Fruit fly (Drosophila melanogaster) whole organism, embryonic: Measurements from ENCODE around the gene Rbp1-like.

Experiments used
- CG10959 ChIP-seq: fragments of 200-800 bp; sonication (Bioruptor generic); IDR thresholded peaks from 2 replicates; pipeline ENCODE4 v1.3.6; 2022; ENCODE audit warnings: missing biosample characterization, missing genetic modification characterization
- CG11093 ChIP-seq: fragments of 200-800 bp; sonication (Bioruptor generic); IDR thresholded peaks from 3 replicates; pipeline ENCODE4 v1.3.6; 2022; ENCODE audit warnings: missing biosample characterization, missing genetic modification characterization
- CG11695 ChIP-seq: fragments of 200-800 bp; sonication (Bioruptor generic); IDR thresholded peaks from 3 replicates; pipeline ENCODE4 v1.3.6; 2022; ENCODE audit warnings: missing biosample characterization, missing genetic modification characterization
- CG12236 ChIP-seq: fragments of 200-800 bp; sonication (Bioruptor generic); optimal IDR thresholded peaks from 2 replicates; lab custom pipeline; 2016; ENCODE audit warnings: missing biosample characterization, missing genetic modification characterization
- CG13123 ChIP-seq: fragments of 200-800 bp; sonication (Bioruptor generic); optimal IDR thresholded peaks from 2 replicates; lab custom pipeline; 2016; ENCODE audit warnings: missing biosample characterization, missing genetic modification characterization
- CG15011 ChIP-seq: fragments of 200-800 bp; sonication (Bioruptor generic); optimal IDR thresholded peaks from 3 replicates; lab custom pipeline; 2018; ENCODE audit warnings: missing biosample characterization, mild to moderate bottlenecking, missing genetic modification characterization
- CG15514 ChIP-seq: fragments of 200-800 bp; sonication (Bioruptor generic); optimal IDR thresholded peaks from 3 replicates; lab custom pipeline; 2017; ENCODE audit warnings: missing biosample characterization, missing genetic modification characterization, mild to moderate bottlenecking, moderate library complexity, missing genetic modification reagents
- CG16779 ChIP-seq: fragments of 200-800 bp; sonication (Bioruptor generic); IDR thresholded peaks from 2 replicates; pipeline ENCODE4 v1.3.6; 2022; ENCODE audit warnings: missing biosample characterization, missing genetic modification characterization
- CG18599 ChIP-seq: fragments of 200-800 bp; sonication (Bioruptor generic); optimal IDR thresholded peaks from 3 replicates; lab custom pipeline; 2017; ENCODE audit warnings: missing biosample characterization, missing genetic modification characterization, mild to moderate bottlenecking, moderate library complexity, missing genetic modification reagents
- CG30403 ChIP-seq: fragments of 200-800 bp; sonication (Bioruptor generic); optimal IDR thresholded peaks from 3 replicates; lab custom pipeline; 2016; ENCODE audit warnings: missing biosample characterization, missing genetic modification characterization
- CG3726 ChIP-seq: fragments of 200-800 bp; sonication (Bioruptor generic); IDR thresholded peaks from 3 replicates; pipeline ENCODE4, ENCODE4 v1.3.6; 2022; ENCODE audit warnings: missing biosample characterization, missing genetic modification characterization
- CG3847 ChIP-seq: fragments of 200-800 bp; sonication (Bioruptor generic); IDR thresholded peaks from 2 replicates; pipeline ENCODE4 v1.3.6; 2022; ENCODE audit warnings: missing biosample characterization, missing genetic modification characterization
- CG4282 ChIP-seq: fragments of 200-800 bp; sonication (Bioruptor generic); optimal IDR thresholded peaks from 2 replicates; lab custom pipeline; 2016; ENCODE audit warnings: missing biosample characterization, missing genetic modification characterization
- CG43689 ChIP-seq: fragments of 200-800 bp; sonication (Bioruptor generic); IDR thresholded peaks from 2 replicates; pipeline ENCODE4 v1.3.6; 2022; ENCODE audit warnings: missing biosample characterization, missing genetic modification characterization
- CG5953 ChIP-seq: fragments of 200-800 bp; sonication (Bioruptor generic); IDR thresholded peaks from 2 replicates; pipeline ENCODE4 v1.3.6; 2022; ENCODE audit warnings: missing biosample characterization, missing genetic modification characterization
- CG7745 ChIP-seq: fragments of 200-800 bp; sonication (Bioruptor generic); optimal IDR thresholded peaks from 2 replicates; lab custom pipeline; 2018; ENCODE audit warnings: missing biosample characterization, mild to moderate bottlenecking, missing genetic modification characterization, moderate library complexity
- CG8290 ChIP-seq, 3 experiments: fragments of 200-800 bp; sonication (Bioruptor generic); optimal IDR thresholded peaks; 2 replicates each; lab custom pipeline; 2016 to 2019; ENCODE audit warnings: missing biosample characterization in 3 of 3, missing genetic modification characterization in 3 of 3, mild to moderate bottlenecking in 2 of 3, moderate library complexity in 1 of 3
- CG8765 ChIP-seq: fragments of 200-800 bp; sonication (Bioruptor generic); IDR thresholded peaks from 2 replicates; pipeline ENCODE4 v1.3.6; 2022; ENCODE audit warnings: missing biosample characterization, missing genetic modification characterization
- HHEX ChIP-seq: fragments of 200-800 bp; sonication (Bioruptor generic); optimal IDR thresholded peaks from 3 replicates; lab custom pipeline; 2017; ENCODE audit warnings: missing biosample characterization, mild to moderate bottlenecking, missing genetic modification characterization, missing genetic modification reagents
- HLHmδ ChIP-seq: fragments of 200-800 bp; sonication (Bioruptor generic); optimal IDR thresholded peaks from 2 replicates; lab custom pipeline; 2018; ENCODE audit warnings: missing biosample characterization, mild to moderate bottlenecking, missing genetic modification characterization, moderate library complexity
- Hand ChIP-seq: fragments of 200-800 bp; sonication (Bioruptor generic); optimal IDR thresholded peaks from 2 replicates; lab custom pipeline; 2017; ENCODE audit warnings: mild to moderate bottlenecking, missing biosample characterization, missing genetic modification reagents, missing genetic modification characterization
- Hmx ChIP-seq: fragments of 200-800 bp; sonication (Bioruptor generic); optimal IDR thresholded peaks from 2 replicates; lab custom pipeline; 2016; ENCODE audit warnings: missing biosample characterization, missing genetic modification characterization
- Hr51 ChIP-seq, 2 experiments: fragments of 200-800 bp; sonication (Bioruptor generic); optimal IDR thresholded peaks; 2 replicates in 1 of 2; 3 replicates in 1 of 2; lab custom pipeline; 2016 to 2018; ENCODE audit warnings: missing biosample characterization in 2 of 2, missing genetic modification characterization in 2 of 2, mild to moderate bottlenecking in 1 of 2, moderate library complexity in 1 of 2
- Pdp1 ChIP-seq, 2 experiments: fragments of 200-800 bp; sonication (Bioruptor generic); optimal IDR thresholded peaks; 3 replicates each; lab custom pipeline; 2016; ENCODE audit warnings: missing biosample characterization in 2 of 2, missing genetic modification characterization in 2 of 2, mild to moderate bottlenecking in 1 of 2, moderate library complexity in 1 of 2
- Side ChIP-seq: fragments of 200-800 bp; sonication (Bioruptor generic); optimal IDR thresholded peaks from 2 replicates; lab custom pipeline; 2016; ENCODE audit warnings: missing biosample characterization, missing genetic modification characterization
- Sox102F ChIP-seq: fragments of 200-800 bp; sonication (Bioruptor generic); optimal IDR thresholded peaks from 2 replicates; lab custom pipeline; 2018; ENCODE audit warnings: missing biosample characterization, mild to moderate bottlenecking, missing genetic modification characterization, moderate library complexity
- Tbp ChIP-seq: fragments of >200 bp; optimal IDR thresholded peaks from 2 replicates; lab custom pipeline; 2018; ENCODE audit warnings: missing biosample characterization, missing genetic modification characterization
- ash1 ChIP-seq: fragments of 200-800 bp; sonication (Bioruptor generic); optimal IDR thresholded peaks from 2 replicates; lab custom pipeline; 2018; ENCODE audit warnings: missing biosample characterization, mild to moderate bottlenecking, missing genetic modification characterization
- bcd ChIP-seq: fragments of 200-800 bp; sonication (Bioruptor generic); optimal IDR thresholded peaks from 2 replicates; lab custom pipeline; 2017; ENCODE audit warnings: missing biosample characterization, mild to moderate bottlenecking, missing genetic modification characterization
- bsh ChIP-seq, 2 experiments: fragments of 200-800 bp; sonication (Bioruptor generic); optimal IDR thresholded peaks; 2 replicates each; lab custom pipeline; 2017 to 2018; ENCODE audit warnings: mild to moderate bottlenecking in 2 of 2, missing biosample characterization in 2 of 2, missing genetic modification characterization in 2 of 2, moderate library complexity in 1 of 2
- chif ChIP-seq, 2 experiments: fragments of 200-800 bp; sonication (Bioruptor generic); optimal IDR thresholded peaks; 3 replicates each; lab custom pipeline; 2016; ENCODE audit warnings: missing biosample characterization in 2 of 2, missing genetic modification characterization in 2 of 2
- en ChIP-seq: fragments of 200-800 bp; sonication (Bioruptor generic); optimal IDR thresholded peaks from 2 replicates; lab custom pipeline; 2016; ENCODE audit warnings: missing biosample characterization, missing genetic modification characterization
- esg ChIP-seq: fragments of 200-800 bp; sonication (Bioruptor generic); conservative IDR thresholded peaks from 2 replicates; pipeline ENCODE4 v1.3.6; 2022; ENCODE audit warnings: missing biosample characterization, missing genetic modification characterization
- hbn ChIP-seq: fragments of 200-800 bp; sonication (Bioruptor generic); IDR thresholded peaks from 2 replicates; pipeline ENCODE4 v1.3.6; 2022; ENCODE audit warnings: missing biosample characterization, missing genetic modification characterization; ENCODE audit not compliant: partially characterized antibody
- inv ChIP-seq: fragments of 200-800 bp; sonication (Bioruptor generic); IDR thresholded peaks from 2 replicates; pipeline ENCODE4 v1.3.6; 2022; ENCODE audit warnings: missing biosample characterization, missing genetic modification characterization; ENCODE audit not compliant: partially characterized antibody
- knrl ChIP-seq: fragments of 200-800 bp; sonication (Bioruptor generic); IDR thresholded peaks from 3 replicates; pipeline ENCODE4 v1.3.6; 2022; ENCODE audit warnings: missing biosample characterization, missing genetic modification characterization; ENCODE audit not compliant: partially characterized antibody
- pb ChIP-seq: fragments of 200-800 bp; sonication (Bioruptor generic); optimal IDR thresholded peaks from 3 replicates; lab custom pipeline; 2016; ENCODE audit warnings: missing biosample characterization, missing genetic modification characterization
- psq ChIP-seq: fragments of 200-800 bp; sonication (Bioruptor generic); optimal IDR thresholded peaks from 2 replicates; lab custom pipeline; 2017; ENCODE audit warnings: missing biosample characterization, missing genetic modification characterization
- ranshi ChIP-seq: fragments of 200-800 bp; sonication (Bioruptor generic); IDR thresholded peaks from 2 replicates; pipeline ENCODE4 v1.3.6; 2022; ENCODE audit warnings: missing biosample characterization, missing genetic modification characterization
- row ChIP-seq: fragments of 200-800 bp; sonication (Bioruptor generic); IDR thresholded peaks from 3 replicates; pipeline ENCODE4 v1.3.6; 2022; ENCODE audit warnings: missing biosample characterization, missing genetic modification characterization
- run ChIP-seq: fragments of 200-800 bp; sonication (Bioruptor generic); optimal IDR thresholded peaks from 3 replicates; lab custom pipeline; 2018; ENCODE audit warnings: missing biosample characterization, mild to moderate bottlenecking, missing genetic modification characterization
- sima ChIP-seq: fragments of 200-800 bp; sonication (Bioruptor generic); optimal IDR thresholded peaks from 2 replicates; lab custom pipeline; 2016; ENCODE audit warnings: missing biosample characterization, missing genetic modification characterization
- slp2 ChIP-seq: fragments of 200-800 bp; sonication (Bioruptor generic); optimal IDR thresholded peaks from 2 replicates; lab custom pipeline; 2016; ENCODE audit warnings: missing biosample characterization, missing genetic modification characterization
- so ChIP-seq: fragments of 200-800 bp; sonication (Bioruptor generic); IDR thresholded peaks from 3 replicates; pipeline ENCODE4 v1.3.6; 2022; ENCODE audit warnings: missing biosample characterization, missing genetic modification characterization
- ssp ChIP-seq: fragments of 200-800 bp; sonication (Bioruptor generic); IDR thresholded peaks from 2 replicates; pipeline ENCODE4 v1.3.6; 2022; ENCODE audit warnings: missing biosample characterization, missing genetic modification characterization
- twi ChIP-seq: fragments of 200-800 bp; optimal IDR thresholded peaks from 2 replicates; lab custom pipeline; 2019; ENCODE audit warnings: missing biosample characterization, mild to moderate bottlenecking, missing genetic modification characterization, moderate library complexity
- tx ChIP-seq: fragments of 200-800 bp; sonication (Bioruptor generic); optimal IDR thresholded peaks from 2 replicates; lab custom pipeline; 2016; ENCODE audit warnings: missing biosample characterization, missing genetic modification characterization
- zen2 ChIP-seq: fragments of 200-800 bp; sonication (Bioruptor generic); IDR thresholded peaks from 3 replicates; pipeline ENCODE4 v1.3.6; 2022; ENCODE audit warnings: missing biosample characterization, missing genetic modification characterization; ENCODE audit not compliant: partially characterized antibody
- zfh1 ChIP-seq: fragments of 200-800 bp; sonication (Bioruptor generic); IDR thresholded peaks from 3 replicates; pipeline ENCODE4 v1.3.6; 2022; ENCODE audit warnings: missing biosample characterization, missing genetic modification characterization

The Rbp1-like gene

DNA sequence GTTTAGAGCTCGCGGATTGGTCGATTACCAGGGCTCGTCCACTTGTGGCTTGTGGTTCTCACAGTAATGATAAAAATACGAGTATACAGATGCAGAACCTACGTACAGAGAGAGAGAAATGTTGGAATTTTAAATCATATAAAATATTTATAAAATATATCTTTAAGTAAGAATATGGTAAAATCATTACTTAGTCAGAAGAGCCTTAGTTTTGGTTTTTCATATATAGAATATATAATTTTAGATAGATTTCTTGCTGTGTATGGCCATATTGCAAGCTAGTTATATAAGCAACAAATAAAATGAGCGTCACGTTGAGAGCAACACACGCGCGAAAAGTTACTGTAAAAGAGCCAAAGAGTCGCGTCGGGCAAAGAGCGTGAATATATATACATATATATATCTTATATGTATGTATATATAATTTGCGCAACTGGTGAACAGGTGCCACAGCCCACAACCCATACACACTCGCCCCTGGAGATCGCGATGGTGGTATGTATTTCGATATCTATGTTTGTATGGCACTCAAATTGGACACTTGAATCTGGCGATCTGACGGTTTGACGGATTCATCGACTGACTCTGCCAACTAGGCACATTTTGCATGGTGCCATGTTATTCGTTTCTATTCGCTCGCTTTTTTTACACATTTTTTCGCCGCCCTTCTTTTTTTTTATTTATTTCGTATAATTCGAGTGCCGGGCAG, 5.9 kb upstream of the Rbp1-like start (continued):
- TF ChIP-seq psq (GFP tag; lab: Kevin White, UChicago) (no peak), inv (GFP tag; lab: Robert Waterston, UW) (no peak), ssp (GFP tag; lab: Robert Waterston, UW) (no peak; the same call in 1 of the 2 replicates), pb (GFP tag; lab: Kevin White, UChicago) (no peak), CG3726 (GFP tag; lab: Robert Waterston, UW) (no peak), bcd (peak; percentile 64), esg (GFP tag; lab: Robert Waterston, UW) (peak; percentile 55), zfh1 (GFP tag; lab: Robert Waterston, UW) (no peak), knrl (no peak), CG11093 (GFP tag; lab: Robert Waterston, UW) (no peak), CG18599 (GFP tag; lab: Kevin White, UChicago) (peak; percentile 87), Pdp1 (GFP tag; optimal IDR thresholded peaks at IDR 0.05; lab: Kevin White, UChicago) (peak in 1 of 2 experiments; percentile 61), chif (GFP tag; optimal IDR thresholded peaks at IDR 0.05; lab: Kevin White, UChicago) (no peak), HHEX (GFP tag; lab: Kevin White, UChicago) (peak; percentile 67), CG8290 (GFP tag; optimal IDR thresholded peaks at IDR 0.05; lab: Kevin White, UChicago) (no peak), CG8290 (tag; optimal IDR thresholded peaks at IDR 0.05; lab: Kevin White, UChicago) (no peak), CG10959 (GFP tag; lab: Robert Waterston, UW) (no peak), Tbp (no peak), Hand (peak; percentile 62), run (peak; percentile 9), ranshi (GFP tag; lab: Robert Waterston, UW) (peak; percentile 66), CG3847 (GFP tag; lab: Robert Waterston, UW) (peak; percentile 66), ash1 (GFP tag; lab: Kevin White, UChicago) (no peak), hbn (GFP tag; lab: Robert Waterston, UW) (no peak), Sox102F (GFP tag; lab: Kevin White, UChicago) (peak; percentile 53), Hmx (no peak), row (GFP tag; lab: Robert Waterston, UW) (peak; percentile 77), CG16779 (GFP tag; lab: Robert Waterston, UW) (0 out of 2 replicates have a peak, but pooled peaks have one; percentile 3), en (GFP tag; lab: Kevin White, UChicago) (no peak), CG15514 (GFP tag; lab: Kevin White, UChicago) (peak; percentile 72), tx (no peak), CG8765 (GFP tag; lab: Robert Waterston, UW) (no peak; the same call in 1 of the 2 replicates), CG7745 (tag; lab: Kevin White, UChicago) (no peak), CG11695 (GFP tag; lab: Robert Waterston, UW) (peak; percentile 81; the same call in 2 of the 3 replicates), CG15011 (GFP tag; lab: Kevin White, UChicago) (peak; percentile 48), CG4282 (no peak), zen2 (GFP tag; lab: Robert Waterston, UW) (no peak), CG43689 (GFP tag; lab: Robert Waterston, UW) (peak; percentile 36; the same call in 1 of the 2 replicates), so (no peak), sima (GFP tag; lab: Kevin White, UChicago) (no peak), CG13123 (GFP tag; lab: Kevin White, UChicago) (no peak), CG5953 (GFP tag; lab: Robert Waterston, UW) (no peak), CG30403 (peak; percentile 47), Hr51 (GFP tag; optimal IDR thresholded peaks at IDR 0.05; lab: Kevin White, UChicago) (peak in 1 of 2 experiments; percentile 73), bsh (GFP tag; optimal IDR thresholded peaks at IDR 0.05; lab: Kevin White, UChicago) (peak in 1 of 2 experiments; percentile 20), Side (no peak), CG12236 (GFP tag; lab: Kevin White, UChicago) (no peak), twi (no peak), HLHmδ (GFP tag; lab: Kevin White, UChicago) (no peak), slp2 (GFP tag; lab: Kevin White, UChicago) (no peak)
